Fruit fly (Drosophila melanogaster) whole organism: ENCODE data around the gene btsz.

Experiments used
- CG8478 ChIP-seq: fragments of >200 bp; optimal IDR thresholded peaks from 2 replicates; lab custom pipeline; 2018; ENCODE audit warnings: inconsistent platforms
- Dll ChIP-seq: fragments of >200 bp; optimal IDR thresholded peaks from 2 replicates; lab custom pipeline; 2017
- EcR ChIP-seq, 2 experiments: fragments of >200 bp; optimal IDR thresholded peaks; 2 replicates each; lab custom pipeline; 2017; ENCODE audit warnings: missing biosample characterization in 2 of 2, missing genetic modification characterization in 2 of 2, missing genetic modification reagents in 2 of 2
- pan ChIP-seq: fragments of >200 bp; optimal IDR thresholded peaks from 2 replicates; lab custom pipeline; 2017
- psq ChIP-seq: fragments of >200 bp; optimal IDR thresholded peaks from 2 replicates; lab custom pipeline; 2017
- usp ChIP-seq: fragments of >200 bp; optimal IDR thresholded peaks from 2 replicates; lab custom pipeline; 2017; ENCODE audit warnings: missing biosample characterization, missing genetic modification characterization, mixed read lengths

DNA sequence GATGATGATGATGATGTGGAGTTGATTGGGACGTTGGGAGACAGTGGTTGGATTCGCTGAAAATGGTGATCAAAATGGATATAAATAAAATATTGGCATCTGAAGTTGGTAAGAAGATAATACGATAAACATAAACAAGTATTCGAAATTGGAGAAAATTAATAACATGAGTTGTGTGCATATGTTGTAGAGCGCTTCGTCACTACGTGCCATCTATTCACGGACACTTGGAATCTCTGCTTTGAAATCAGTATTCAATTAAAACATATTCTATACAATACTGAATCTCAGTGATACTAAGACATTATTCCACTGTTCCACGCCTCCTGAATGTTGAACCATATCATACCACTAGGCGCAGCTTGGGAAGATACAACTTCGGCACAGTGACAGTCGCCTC lies 90.0 kb downstream of the btsz start:
- TF ChIP-seq Dll (lab: Kevin White, UChicago) = no peak
- TF ChIP-seq EcR (GFP tag; optimal IDR thresholded peaks at IDR 0.05; lab: Kevin White, UChicago) = no peak
- TF ChIP-seq usp = no peak
- no peak for TF ChIP-seq CG8478 (lab: Kevin White, UChicago)
- TF ChIP-seq pan = no peak
- no peak for TF ChIP-seq psq
